Worm (Caenorhabditis elegans) whole organism, mixed stage, embryonic: ENCODE measurements around the gene F53B3.6.
A peak's percentile ranks its signal among the peaks of the same experiment; 100 is the strongest.

Experiments
- M03D4.4 ChIP-seq: sonication (generic microtip); optimal IDR thresholded peaks from 2 replicates; lab custom pipeline; 2017; ENCODE audit warnings: mild to moderate bottlenecking, missing genetic modification characterization, missing compliant biosample characterization
- bed-3 ChIP-seq: fragments of 200-800 bp; sonication (Bioruptor generic); optimal IDR thresholded peaks from 3 replicates; lab custom pipeline; 2018; ENCODE audit warnings: mild to moderate bottlenecking, missing genetic modification characterization, moderate library complexity, missing compliant biosample characterization
- blmp-1 ChIP-seq: fragments of 150-350 bp; optimal IDR thresholded peaks from 2 replicates; lab custom pipeline; 2014; ENCODE audit warnings: missing biosample characterization, missing genetic modification characterization
- ceh-39 ChIP-seq: fragments of 150-350 bp; optimal IDR thresholded peaks from 2 replicates; lab custom pipeline; 2014; ENCODE audit warnings: missing biosample characterization, missing genetic modification characterization
- ceh-43 ChIP-seq: fragments of 200-800 bp; sonication (Bioruptor generic); optimal IDR thresholded peaks from 2 replicates; lab custom pipeline; 2018; ENCODE audit warnings: mild to moderate bottlenecking, missing genetic modification characterization, moderate library complexity, missing compliant biosample characterization
- ceh-83 ChIP-seq: fragments of 200-800 bp; sonication (Bioruptor generic); optimal IDR thresholded peaks from 2 replicates; lab custom pipeline; 2018; ENCODE audit warnings: mild to moderate bottlenecking, missing genetic modification characterization, missing compliant biosample characterization
- ces-1 ChIP-seq: fragments of 150-350 bp; optimal IDR thresholded peaks from 2 replicates; lab custom pipeline; 2014; ENCODE audit warnings: missing biosample characterization, missing genetic modification reagents, missing genetic modification characterization
- cnd-1 ChIP-seq: fragments of 200-800 bp; sonication (Bioruptor generic); optimal IDR thresholded peaks from 2 replicates; lab custom pipeline; 2018; ENCODE audit warnings: mild to moderate bottlenecking, missing genetic modification characterization, missing compliant biosample characterization
- drap-1 ChIP-seq: fragments of 200-800 bp; sonication (Bioruptor generic); optimal IDR thresholded peaks from 3 replicates; lab custom pipeline; 2018; ENCODE audit warnings: mild to moderate bottlenecking, missing genetic modification characterization, missing compliant biosample characterization
- elt-1 ChIP-seq: sonication (generic microtip); optimal IDR thresholded peaks from 2 replicates; lab custom pipeline; 2017; ENCODE audit warnings: missing genetic modification characterization, mild to moderate bottlenecking, missing compliant biosample characterization, antibody characterized with exemption, moderate library complexity, borderline replicate concordance; ENCODE audit not compliant: insufficient read depth
- elt-3 ChIP-seq: fragments of 150-350 bp; optimal IDR thresholded peaks from 2 replicates; lab custom pipeline; 2014; ENCODE audit warnings: missing biosample characterization, missing genetic modification characterization
- flh-1 ChIP-seq: fragments of 200-800 bp; sonication (Bioruptor generic); optimal IDR thresholded peaks from 2 replicates; lab custom pipeline; 2018; ENCODE audit warnings: mild to moderate bottlenecking, missing genetic modification characterization, moderate library complexity, missing compliant biosample characterization
- ham-2 ChIP-seq: fragments of 200-800 bp; sonication (Bioruptor generic); optimal IDR thresholded peaks from 2 replicates; lab custom pipeline; 2018; ENCODE audit warnings: mild to moderate bottlenecking, missing genetic modification characterization, missing compliant biosample characterization
- hlh-1 ChIP-seq: fragments of 150-350 bp; optimal IDR thresholded peaks from 2 replicates; lab custom pipeline; 2014; ENCODE audit warnings: missing biosample characterization, missing genetic modification reagents, missing genetic modification characterization
- lin-13 ChIP-seq: fragments of 150-350 bp; optimal IDR thresholded peaks from 2 replicates; lab custom pipeline; 2014; ENCODE audit warnings: missing biosample characterization, missing genetic modification characterization
- lin-32 ChIP-seq: fragments of 200-800 bp; sonication (Bioruptor generic); optimal IDR thresholded peaks from 2 replicates; lab custom pipeline; 2018; ENCODE audit warnings: mild to moderate bottlenecking, missing genetic modification characterization, missing compliant biosample characterization
- lsy-2 ChIP-seq: fragments of 150-350 bp; optimal IDR thresholded peaks from 2 replicates; lab custom pipeline; 2014; ENCODE audit warnings: missing biosample characterization, missing genetic modification characterization
- mab-5 ChIP-seq: fragments of 150-350 bp; optimal IDR thresholded peaks from 2 replicates; lab custom pipeline; 2014; ENCODE audit warnings: missing biosample characterization, missing genetic modification characterization
- mep-1 ChIP-seq: fragments of 150-350 bp; optimal IDR thresholded peaks from 2 replicates; lab custom pipeline; 2017; ENCODE audit warnings: missing biosample characterization, missing genetic modification reagents, missing genetic modification characterization, inconsistent platforms
- mls-2 ChIP-seq: sonication (generic microtip); optimal IDR thresholded peaks from 2 replicates; lab custom pipeline; 2016; ENCODE audit warnings: mild to moderate bottlenecking, missing genetic modification characterization, moderate library complexity, missing compliant biosample characterization
- nhr-12 ChIP-seq: fragments of 150-350 bp; optimal IDR thresholded peaks from 2 replicates; lab custom pipeline; 2014; ENCODE audit warnings: missing biosample characterization, missing genetic modification characterization
- nhr-2 ChIP-seq: fragments of 150-350 bp; optimal IDR thresholded peaks from 2 replicates; lab custom pipeline; 2014; ENCODE audit warnings: missing biosample characterization, missing genetic modification characterization
- nhr-237 ChIP-seq: fragments of 150-350 bp; optimal IDR thresholded peaks from 2 replicates; lab custom pipeline; 2014; ENCODE audit warnings: missing biosample characterization, missing genetic modification characterization
- nhr-28 ChIP-seq: fragments of 150-350 bp; optimal IDR thresholded peaks from 2 replicates; lab custom pipeline; 2014; ENCODE audit warnings: missing biosample characterization, missing genetic modification characterization
- nhr-76 ChIP-seq: sonication (generic microtip); optimal IDR thresholded peaks from 2 replicates; lab custom pipeline; 2017; ENCODE audit warnings: missing biosample characterization, missing genetic modification characterization
- pha-4 ChIP-seq: fragments of 150-350 bp; optimal IDR thresholded peaks from 2 replicates; lab custom pipeline; 2018; ENCODE audit warnings: missing biosample characterization, missing genetic modification reagents, missing genetic modification characterization
- sem-2 ChIP-seq: fragments of 200-800 bp; sonication (Bioruptor generic); optimal IDR thresholded peaks from 2 replicates; lab custom pipeline; 2018; ENCODE audit warnings: mild to moderate bottlenecking, missing genetic modification characterization, missing compliant biosample characterization
- snpc-4 ChIP-seq: fragments of 150-350 bp; optimal IDR thresholded peaks from 2 replicates; lab custom pipeline; 2014; ENCODE audit warnings: missing biosample characterization, missing genetic modification characterization
- sptf-1 ChIP-seq: sonication (generic microtip); optimal IDR thresholded peaks from 2 replicates; lab custom pipeline; 2017; ENCODE audit warnings: mild to moderate bottlenecking, missing genetic modification characterization, moderate library complexity, missing compliant biosample characterization
- tbx-8 ChIP-seq: fragments of 200-800 bp; sonication (Bioruptor generic); optimal IDR thresholded peaks from 2 replicates; lab custom pipeline; 2018; ENCODE audit warnings: mild to moderate bottlenecking, missing genetic modification characterization, moderate library complexity, missing compliant biosample characterization
- unc-120 ChIP-seq: sonication (generic microtip); optimal IDR thresholded peaks from 2 replicates; lab custom pipeline; 2017; ENCODE audit warnings: missing genetic modification characterization, missing compliant biosample characterization; ENCODE audit not compliant: poor library complexity, severe bottlenecking
- unc-39 ChIP-seq: fragments of 150-350 bp; optimal IDR thresholded peaks from 2 replicates; lab custom pipeline; 2014; ENCODE audit warnings: missing biosample characterization, missing genetic modification characterization
- unc-62 ChIP-seq: fragments of 150-350 bp; optimal IDR thresholded peaks from 2 replicates; lab custom pipeline; 2014; ENCODE audit warnings: missing biosample characterization, missing genetic modification reagents, missing genetic modification characterization
- zip-8 ChIP-seq: fragments of 150-350 bp; optimal IDR thresholded peaks from 2 replicates; lab custom pipeline; 2014; ENCODE audit warnings: missing biosample characterization, missing genetic modification characterization
- ztf-11 ChIP-seq: fragments of 150-350 bp; optimal IDR thresholded peaks from 2 replicates; lab custom pipeline; 2014; ENCODE audit warnings: missing biosample characterization, missing genetic modification characterization

Gene F53B3.6

DNA sequence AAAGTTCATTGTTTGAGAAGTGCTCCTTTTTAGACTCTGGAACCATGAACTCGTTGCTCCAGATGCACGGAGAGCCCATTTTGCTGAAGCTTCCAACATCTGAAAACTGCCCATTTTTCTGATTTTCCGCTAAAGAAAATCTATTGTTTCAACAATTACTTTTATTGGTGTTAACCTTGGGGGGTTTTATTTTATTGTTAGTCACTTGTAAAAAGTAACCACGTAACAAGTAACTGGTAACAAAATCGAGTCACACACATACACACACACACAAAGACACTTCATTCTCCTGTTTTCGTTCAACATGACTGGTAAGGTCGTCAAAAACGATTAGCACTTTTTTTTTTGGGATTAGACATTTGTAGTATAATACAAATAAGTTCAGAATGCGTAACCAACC, 13.4 kb downstream of the F53B3.6 start:
- TF ChIP-seq mep-1 (tag; lab: Kevin White, UChicago) = no peak
- TF ChIP-seq cnd-1 (tag; lab: Kevin White, UChicago) = no peak
- no peak for TF ChIP-seq drap-1
- TF ChIP-seq ces-1 (GFP tag; lab: Kevin White, UChicago) = no peak
- TF ChIP-seq nhr-237 (tag; lab: Kevin White, UChicago) = no peak
- TF ChIP-seq tbx-8 (GFP tag; lab: Kevin White, UChicago) = no peak
- TF ChIP-seq sem-2 = no peak
- no peak for TF ChIP-seq pha-4
- no peak for TF ChIP-seq M03D4.4 (tag; lab: Kevin White, UChicago)
- no peak for TF ChIP-seq elt-1 (tag; lab: Kevin White, UChicago)
- no peak for TF ChIP-seq mls-2 (tag; lab: Kevin White, UChicago)
- no peak for TF ChIP-seq blmp-1 (tag; lab: Kevin White, UChicago)
- TF ChIP-seq nhr-28 (tag; lab: Kevin White, UChicago) = no peak
- TF ChIP-seq ceh-43 (GFP tag; lab: Kevin White, UChicago) = no peak
- TF ChIP-seq flh-1 (GFP tag; lab: Kevin White, UChicago) = no peak
- no peak for TF ChIP-seq lin-13 (tag; lab: Kevin White, UChicago)
- TF ChIP-seq ceh-39 (tag; lab: Kevin White, UChicago) = no peak
- TF ChIP-seq nhr-12 (tag; lab: Kevin White, UChicago) = no peak
- TF ChIP-seq, all 35 proteins: peak for 0

- TF ChIP-seq ceh-43 (GFP tag; lab: Kevin White, UChicago) (no peak), sem-2 (no peak), unc-62 (GFP tag; lab: Kevin White, UChicago) (no peak), lin-13 (tag; lab: Kevin White, UChicago) (peak; percentile 11), drap-1 (peak; percentile 68), unc-120 (tag; lab: Kevin White, UChicago) (peak; percentile 7), mab-5 (no peak), tbx-8 (GFP tag; lab: Kevin White, UChicago) (no peak), bed-3 (GFP tag; lab: Kevin White, UChicago) (no peak), zip-8 (tag; lab: Kevin White, UChicago) (no peak), lin-32 (no peak), elt-1 (tag; lab: Kevin White, UChicago) (peak; percentile 77), nhr-28 (tag; lab: Kevin White, UChicago) (no peak), mep-1 (tag; lab: Kevin White, UChicago) (no peak), snpc-4 (no peak), hlh-1 (tag; lab: Kevin White, UChicago) (no peak), ceh-39 (tag; lab: Kevin White, UChicago) (no peak), ham-2 (peak; percentile 86), sptf-1 (tag; lab: Kevin White, UChicago) (peak; percentile 39), mls-2 (tag; lab: Kevin White, UChicago) (peak; percentile 69), lsy-2 (no peak), pha-4 (peak; percentile 39), cnd-1 (tag; lab: Kevin White, UChicago) (peak; percentile 54), ztf-11 (no peak), nhr-12 (tag; lab: Kevin White, UChicago) (no peak), M03D4.4 (tag; lab: Kevin White, UChicago) (peak; percentile 24), nhr-2 (tag; lab: Kevin White, UChicago) (peak; percentile 92), ceh-83 (GFP tag; lab: Kevin White, UChicago) (no peak), flh-1 (GFP tag; lab: Kevin White, UChicago) (peak; percentile 27)
Measured at ce11 chrX:2879529-2880265, 15.7 kb downstream of the F53B3.6 start, which contains the start of gene F53B3.5. Gene F53B3.5, minus strand, starts transcription at chrX:2879579.

ce11 chrX:2885318-2885908, 21.4 kb downstream of the F53B3.6 start, which contains the start of gene vang-1:
Gene vang-1, plus strand, starts transcription at chrX:2885858.
- peak; percentile 50 for TF ChIP-seq sem-2
- no peak for TF ChIP-seq snpc-4
- TF ChIP-seq nhr-28 (tag; lab: Kevin White, UChicago) = no peak
- peak; percentile 47 for TF ChIP-seq lin-13 (tag; lab: Kevin White, UChicago)
- no peak for TF ChIP-seq nhr-12 (tag; lab: Kevin White, UChicago)
- TF ChIP-seq hlh-1 (tag; lab: Kevin White, UChicago) = peak; percentile 24
- TF ChIP-seq elt-1 (tag; lab: Kevin White, UChicago) = no peak
- TF ChIP-seq drap-1 = peak; percentile 74
- TF ChIP-seq ceh-39 (tag; lab: Kevin White, UChicago) = no peak
- TF ChIP-seq mls-2 (tag; lab: Kevin White, UChicago) = peak; percentile 70
- TF ChIP-seq ham-2 = peak; percentile 63
- peak; percentile 59 for TF ChIP-seq lin-32
- TF ChIP-seq sptf-1 (tag; lab: Kevin White, UChicago) = peak; percentile 80
- peak; percentile 74 for TF ChIP-seq ceh-83 (GFP tag; lab: Kevin White, UChicago)
- no peak for TF ChIP-seq lsy-2
- no peak for TF ChIP-seq blmp-1 (tag; lab: Kevin White, UChicago)
- TF ChIP-seq nhr-237 (tag; lab: Kevin White, UChicago) = no peak
- TF ChIP-seq flh-1 (GFP tag; lab: Kevin White, UChicago) = no peak
- no peak for TF ChIP-seq elt-3 (tag; lab: Kevin White, UChicago)
- TF ChIP-seq nhr-2 (tag; lab: Kevin White, UChicago) = no peak
- TF ChIP-seq zip-8 (tag; lab: Kevin White, UChicago) = no peak
- TF ChIP-seq ces-1 (GFP tag; lab: Kevin White, UChicago) = peak; percentile 16
- TF ChIP-seq unc-39 (tag; lab: Kevin White, UChicago) = no peak
- TF ChIP-seq mab-5 = no peak
- no peak for TF ChIP-seq bed-3 (GFP tag; lab: Kevin White, UChicago)
- TF ChIP-seq nhr-76 = no peak
- no peak for TF ChIP-seq tbx-8 (GFP tag; lab: Kevin White, UChicago)
- no peak for TF ChIP-seq ceh-43 (GFP tag; lab: Kevin White, UChicago)
- peak; percentile 48 for TF ChIP-seq unc-120 (tag; lab: Kevin White, UChicago)
- peak; percentile 74 for TF ChIP-seq cnd-1 (tag; lab: Kevin White, UChicago)
- TF ChIP-seq ztf-11 = peak; percentile 61
- TF ChIP-seq pha-4 = no peak
- peak; percentile 22 for TF ChIP-seq unc-62 (GFP tag; lab: Kevin White, UChicago)
- TF ChIP-seq M03D4.4 (tag; lab: Kevin White, UChicago) = peak; percentile 26
- TF ChIP-seq mep-1 (tag; lab: Kevin White, UChicago) = peak; percentile 38
